Fruit fly (Drosophila melanogaster) whole organism, prepupa: ENCODE data around the gene CG44521.

ENCODE experiments used
- CG4318 ChIP-seq: fragments of 200-800 bp; sonication (Bioruptor generic); optimal IDR thresholded peaks from 3 replicates; lab custom pipeline; 2017; ENCODE audit warnings: missing biosample characterization, mild to moderate bottlenecking, missing genetic modification characterization
- eg ChIP-seq: fragments of 200-800 bp; sonication (Bioruptor generic); IDR thresholded peaks from 3 replicates; pipeline ENCODE4 v1.3.6; 2022; ENCODE audit warnings: missing biosample characterization, missing genetic modification characterization
- ss ChIP-seq, 2 experiments: fragments of 200-800 bp; sonication (Bioruptor generic); optimal IDR thresholded peaks; 2 replicates in 1 of 2; 3 replicates in 1 of 2; lab custom pipeline; 2017 to 2018; ENCODE audit warnings: mild to moderate bottlenecking in 2 of 2, missing biosample characterization in 2 of 2, missing genetic modification characterization in 2 of 2, moderate library complexity in 1 of 2

DNA sequence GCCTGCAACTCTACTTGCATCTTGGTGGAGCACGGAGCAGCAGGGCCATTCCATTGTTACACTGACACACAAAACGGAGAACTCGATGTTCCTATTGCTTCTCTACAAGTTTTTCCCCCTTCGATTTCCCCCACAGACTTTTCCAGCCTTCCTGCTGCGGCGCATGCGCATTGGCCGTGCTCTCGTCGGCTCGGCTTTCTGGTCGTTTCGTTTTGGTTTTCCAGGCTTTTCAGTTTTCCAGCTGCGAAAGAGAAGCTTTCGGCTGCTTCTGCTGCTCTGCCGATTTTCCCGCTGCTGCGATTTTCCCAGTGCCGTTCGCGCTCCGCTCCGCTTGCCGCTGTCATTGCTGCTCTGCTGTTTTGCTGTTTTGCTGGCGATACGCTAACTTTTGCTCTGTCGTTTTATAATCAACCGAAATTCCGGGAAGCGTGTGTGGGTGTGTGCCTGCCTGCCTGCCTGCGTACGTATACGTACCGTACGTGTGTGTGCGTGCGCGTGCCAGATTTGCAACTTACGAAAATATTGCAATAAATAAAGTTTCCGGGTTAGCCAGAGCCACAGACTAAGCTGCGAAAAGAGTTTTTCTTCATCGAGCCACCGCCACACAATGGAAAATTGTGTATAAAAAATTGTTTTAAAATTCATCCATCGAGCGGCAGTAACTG lies 34.8 kb upstream of the CG44521 start:
- TF ChIP-seq CG4318 (GFP tag; lab: Kevin White, UChicago), result no peak
- no peak for TF ChIP-seq eg (GFP tag; lab: Robert Waterston, UW)
- no peak for TF ChIP-seq ss (GFP tag; optimal IDR thresholded peaks at IDR 0.05; lab: Kevin White, UChicago)
